Fruit fly (Drosophila melanogaster) whole organism, embryonic: ENCODE results near the gene CG32459.

ENCODE experiments used
- Ada2b ChIP-seq: fragments of 200-800 bp; sonication (Bioruptor generic); IDR thresholded peaks from 2 replicates; pipeline ENCODE4 v1.3.6; 2022; ENCODE audit warnings: missing biosample characterization, missing genetic modification characterization
- B-H2 ChIP-seq: fragments of 200-800 bp; sonication (Bioruptor generic); optimal IDR thresholded peaks from 2 replicates; lab custom pipeline; 2018; ENCODE audit warnings: missing biosample characterization, mild to moderate bottlenecking, missing genetic modification characterization
- BEAF-32 ChIP-seq: fragments of 200-800 bp; sonication (Bioruptor generic); optimal IDR thresholded peaks from 3 replicates; lab custom pipeline; 2017; ENCODE audit warnings: missing biosample characterization, missing genetic modification characterization, mild to moderate bottlenecking, moderate library complexity, missing genetic modification reagents
- Bgb ChIP-seq: fragments of 200-800 bp; sonication (Bioruptor generic); IDR thresholded peaks from 2 replicates; pipeline ENCODE4 v1.3.6; 2022; ENCODE audit warnings: missing biosample characterization, missing genetic modification characterization; ENCODE audit not compliant: partially characterized antibody
- Blimp-1 ChIP-seq: fragments of 200-800 bp; sonication (Bioruptor generic); optimal IDR thresholded peaks from 3 replicates; lab custom pipeline; 2018; ENCODE audit warnings: missing biosample characterization, missing genetic modification characterization, mild to moderate bottlenecking, moderate library complexity, missing genetic modification reagents
- BtbVII ChIP-seq: fragments of 200-800 bp; sonication (Bioruptor generic); optimal IDR thresholded peaks from 3 replicates; lab custom pipeline; 2017; ENCODE audit warnings: missing biosample characterization, mild to moderate bottlenecking, missing genetic modification characterization
- CG10209 ChIP-seq: fragments of 200-800 bp; sonication (Bioruptor generic); optimal IDR thresholded peaks from 3 replicates; lab custom pipeline; 2017; ENCODE audit warnings: missing biosample characterization, mild to moderate bottlenecking, missing genetic modification characterization, missing genetic modification reagents
- CG10979 ChIP-seq: fragments of 200-800 bp; sonication (Bioruptor generic); optimal IDR thresholded peaks from 2 replicates; lab custom pipeline; 2018; ENCODE audit warnings: missing biosample characterization, mild to moderate bottlenecking, missing genetic modification characterization, moderate library complexity
- CG11504 ChIP-seq: fragments of 200-800 bp; sonication (Bioruptor generic); optimal IDR thresholded peaks from 3 replicates; lab custom pipeline; 2019; ENCODE audit warnings: missing biosample characterization, mild to moderate bottlenecking, missing genetic modification characterization, moderate library complexity
- CG13287 ChIP-seq: fragments of 200-800 bp; sonication (Bioruptor generic); IDR thresholded peaks from 2 replicates; pipeline ENCODE4 v1.3.6; 2022; ENCODE audit warnings: missing biosample characterization, missing genetic modification characterization; ENCODE audit not compliant: partially characterized antibody
- CG13624 ChIP-seq: fragments of 200-800 bp; sonication (Bioruptor generic); optimal IDR thresholded peaks from 2 replicates; lab custom pipeline; 2016; ENCODE audit warnings: missing biosample characterization, missing genetic modification characterization
- CG17328 ChIP-seq: fragments of 200-800 bp; sonication (Bioruptor generic); IDR thresholded peaks from 2 replicates; pipeline ENCODE4 v1.3.6; 2022; ENCODE audit warnings: missing biosample characterization, missing genetic modification characterization
- CG18619 ChIP-seq: fragments of 200-800 bp; sonication (Bioruptor generic); optimal IDR thresholded peaks from 3 replicates; lab custom pipeline; 2017; ENCODE audit warnings: missing biosample characterization, mild to moderate bottlenecking, missing genetic modification characterization
- CG2712 ChIP-seq: fragments of 200-800 bp; optimal IDR thresholded peaks from 3 replicates; lab custom pipeline; 2019; ENCODE audit warnings: missing biosample characterization, mild to moderate bottlenecking, missing genetic modification characterization, moderate library complexity
- CG31388 ChIP-seq: fragments of 200-800 bp; sonication (Bioruptor generic); optimal IDR thresholded peaks from 2 replicates; lab custom pipeline; 2016; ENCODE audit warnings: missing biosample characterization, missing genetic modification characterization
- CG33557 ChIP-seq: fragments of 200-800 bp; sonication (Bioruptor generic); optimal IDR thresholded peaks from 2 replicates; lab custom pipeline; 2019; ENCODE audit warnings: missing biosample characterization, mild to moderate bottlenecking, missing genetic modification characterization, moderate library complexity
- CG3838 ChIP-seq: fragments of 200-800 bp; sonication (Bioruptor generic); optimal IDR thresholded peaks from 3 replicates; lab custom pipeline; 2016; ENCODE audit warnings: missing biosample characterization, missing genetic modification characterization
- CG5180 ChIP-seq: fragments of 200-800 bp; sonication (Bioruptor generic); optimal IDR thresholded peaks from 3 replicates; lab custom pipeline; 2017; ENCODE audit warnings: missing biosample characterization, missing genetic modification characterization, mild to moderate bottlenecking, moderate library complexity, missing genetic modification reagents
- CG7372 ChIP-seq: fragments of 200-800 bp; sonication (Bioruptor generic); IDR thresholded peaks from 2 replicates; pipeline ENCODE4 v1.3.6; 2022; ENCODE audit warnings: missing biosample characterization, missing genetic modification characterization
- CG8478 ChIP-seq: fragments of >200 bp; optimal IDR thresholded peaks from 2 replicates; lab custom pipeline; 2018
- CG8924 ChIP-seq: fragments of 200-800 bp; optimal IDR thresholded peaks from 3 replicates; lab custom pipeline; 2019; ENCODE audit warnings: missing biosample characterization, mild to moderate bottlenecking, missing genetic modification characterization, moderate library complexity
- CG9215 ChIP-seq: fragments of 200-800 bp; sonication (Bioruptor generic); IDR thresholded peaks from 2 replicates; pipeline ENCODE4 v1.3.6; 2022; ENCODE audit warnings: missing biosample characterization, missing genetic modification characterization
- CG9876 ChIP-seq: fragments of 200-800 bp; sonication (Bioruptor generic); optimal IDR thresholded peaks from 2 replicates; lab custom pipeline; 2016; ENCODE audit warnings: missing biosample characterization, missing genetic modification characterization
- Dbx ChIP-seq: fragments of 200-800 bp; sonication (Bioruptor generic); IDR thresholded peaks from 3 replicates; pipeline ENCODE4 v1.3.6; 2022; ENCODE audit warnings: missing biosample characterization, missing genetic modification characterization
- HHEX ChIP-seq: fragments of 200-800 bp; sonication (Bioruptor generic); optimal IDR thresholded peaks from 3 replicates; lab custom pipeline; 2017; ENCODE audit warnings: missing biosample characterization, mild to moderate bottlenecking, missing genetic modification characterization, missing genetic modification reagents
- HmgD ChIP-seq: fragments of 200-800 bp; sonication (Bioruptor generic); optimal IDR thresholded peaks from 3 replicates; lab custom pipeline; 2016; ENCODE audit warnings: missing biosample characterization, missing genetic modification characterization
- MTF-1 ChIP-seq: fragments of 200-800 bp; sonication (Bioruptor generic); optimal IDR thresholded peaks from 2 replicates; lab custom pipeline; 2018; ENCODE audit warnings: missing biosample characterization, mild to moderate bottlenecking, missing genetic modification characterization, borderline replicate concordance
- Mes4 ChIP-seq: fragments of 200-800 bp; sonication (Bioruptor generic); optimal IDR thresholded peaks from 2 replicates; lab custom pipeline; 2016; ENCODE audit warnings: missing biosample characterization, missing genetic modification characterization
- Neu2 ChIP-seq: fragments of 200-800 bp; sonication (Bioruptor generic); optimal IDR thresholded peaks from 3 replicates; lab custom pipeline; 2016; ENCODE audit warnings: missing biosample characterization, missing genetic modification characterization, borderline replicate concordance
- Rx ChIP-seq: fragments of 200-800 bp; sonication (Bioruptor generic); IDR thresholded peaks from 2 replicates; pipeline ENCODE4 v1.3.6; 2022; ENCODE audit warnings: missing biosample characterization, missing genetic modification characterization
- Sox102F ChIP-seq: fragments of 200-800 bp; sonication (Bioruptor generic); optimal IDR thresholded peaks from 2 replicates; lab custom pipeline; 2018; ENCODE audit warnings: missing biosample characterization, mild to moderate bottlenecking, missing genetic modification characterization, moderate library complexity
- Sry-δ ChIP-seq: fragments of 200-800 bp; sonication (Bioruptor generic); optimal IDR thresholded peaks from 2 replicates; lab custom pipeline; 2016; ENCODE audit warnings: missing biosample characterization, missing genetic modification characterization
- Ssrp ChIP-seq: fragments of 200-800 bp; sonication (Bioruptor generic); optimal IDR thresholded peaks from 2 replicates; lab custom pipeline; 2018; ENCODE audit warnings: missing biosample characterization, mild to moderate bottlenecking, missing genetic modification characterization, moderate library complexity
- Taf1 ChIP-seq: fragments of 200-800 bp; sonication (Bioruptor generic); IDR thresholded peaks from 2 replicates; pipeline ENCODE4 v1.3.6; 2022; ENCODE audit warnings: missing biosample characterization, missing genetic modification characterization
- YL-1 ChIP-seq: fragments of 200-800 bp; sonication (Bioruptor generic); optimal IDR thresholded peaks from 3 replicates; lab custom pipeline; 2017; ENCODE audit warnings: missing biosample characterization, mild to moderate bottlenecking, missing genetic modification characterization
- ci ChIP-seq: fragments of 200-800 bp; sonication (Bioruptor generic); IDR thresholded peaks from 3 replicates; pipeline ENCODE4 v1.3.6; 2022; ENCODE audit warnings: missing biosample characterization, missing genetic modification characterization
- dysf ChIP-seq: fragments of 200-800 bp; sonication (Bioruptor generic); IDR thresholded peaks from 3 replicates; pipeline ENCODE4 v1.3.6; 2022; ENCODE audit warnings: missing biosample characterization, missing genetic modification characterization
- her ChIP-seq: fragments of 200-800 bp; sonication (Bioruptor generic); optimal IDR thresholded peaks from 2 replicates; lab custom pipeline; 2016; ENCODE audit warnings: missing biosample characterization, missing genetic modification characterization
- hth ChIP-seq: fragments of >200 bp; optimal IDR thresholded peaks from 2 replicates; lab custom pipeline; 2017; ENCODE audit warnings: inconsistent platforms
- oc ChIP-seq: fragments of 200-800 bp; sonication (Bioruptor generic); optimal IDR thresholded peaks from 2 replicates; lab custom pipeline; 2018; ENCODE audit warnings: missing biosample characterization, mild to moderate bottlenecking, missing genetic modification characterization, moderate library complexity
- org-1 ChIP-seq: fragments of 200-800 bp; sonication (Bioruptor generic); optimal IDR thresholded peaks from 2 replicates; lab custom pipeline; 2017; ENCODE audit warnings: missing biosample characterization, missing genetic modification characterization
- pzg ChIP-seq: fragments of 200-800 bp; sonication (Bioruptor generic); optimal IDR thresholded peaks from 3 replicates; lab custom pipeline; 2018; ENCODE audit warnings: missing biosample characterization, mild to moderate bottlenecking, missing genetic modification characterization, moderate library complexity
- salm ChIP-seq: fragments of 200-800 bp; sonication (Bioruptor generic); optimal IDR thresholded peaks from 2 replicates; lab custom pipeline; 2018; ENCODE audit warnings: missing biosample characterization, mild to moderate bottlenecking, missing genetic modification characterization
- schlank ChIP-seq: fragments of 200-800 bp; sonication (Bioruptor generic); optimal IDR thresholded peaks from 2 replicates; lab custom pipeline; 2018; ENCODE audit warnings: missing biosample characterization, mild to moderate bottlenecking, missing genetic modification characterization
- seq ChIP-seq: fragments of 200-800 bp; sonication (Bioruptor generic); IDR thresholded peaks from 2 replicates; pipeline ENCODE4 v1.3.6; 2022; ENCODE audit warnings: missing biosample characterization, missing genetic modification characterization
- sisA ChIP-seq: fragments of 200-800 bp; sonication (Bioruptor generic); IDR thresholded peaks from 2 replicates; pipeline ENCODE4 v1.3.6; 2022; ENCODE audit warnings: missing biosample characterization, missing genetic modification characterization
- sqz ChIP-seq: fragments of 200-800 bp; sonication (Bioruptor generic); optimal IDR thresholded peaks from 3 replicates; lab custom pipeline; 2018; ENCODE audit warnings: missing biosample characterization, mild to moderate bottlenecking, missing genetic modification characterization
- stwl ChIP-seq: fragments of 200-800 bp; sonication (Bioruptor generic); optimal IDR thresholded peaks from 3 replicates; lab custom pipeline; 2018; ENCODE audit warnings: missing biosample characterization, mild to moderate bottlenecking, missing genetic modification characterization, moderate library complexity
- tio ChIP-seq: fragments of 200-800 bp; sonication (Bioruptor generic); optimal IDR thresholded peaks from 2 replicates; lab custom pipeline; 2017; ENCODE audit warnings: missing biosample characterization, missing genetic modification characterization, inconsistent platforms
- tx ChIP-seq: fragments of 200-800 bp; sonication (Bioruptor generic); optimal IDR thresholded peaks from 2 replicates; lab custom pipeline; 2016; ENCODE audit warnings: missing biosample characterization, missing genetic modification characterization
- wdn ChIP-seq: fragments of 200-800 bp; sonication (Bioruptor generic); IDR thresholded peaks from 2 replicates; pipeline ENCODE4 v1.3.6; 2022; ENCODE audit warnings: missing biosample characterization, missing genetic modification characterization

CG32459 gene

dm6 chr3L:22865061-22865418, 9.2 kb upstream of the CG32459 start (continued):
- TF ChIP-seq Blimp-1 (peak; percentile 51), tx (GFP tag; lab: Kevin White, UChicago) (no peak), seq (GFP tag; lab: Robert Waterston, UW) (peak; percentile 69), her (GFP tag; lab: Kevin White, UChicago) (no peak), HmgD (no peak), sqz (GFP tag; lab: Kevin White, UChicago) (peak; percentile 28), CG13624 (GFP tag; lab: Kevin White, UChicago) (no peak), B-H2 (GFP tag; lab: Kevin White, UChicago) (peak; percentile 4), oc (tag; lab: Kevin White, UChicago) (peak; percentile 71), ci (GFP tag; lab: Robert Waterston, UW) (no peak; the same call in 1 of the 3 replicates), CG10979 (peak; percentile 33), CG18619 (GFP tag; lab: Kevin White, UChicago) (peak; percentile 73), Ssrp (peak; percentile 67), tio (peak; percentile 73), wdn (GFP tag; lab: Robert Waterston, UW) (peak; percentile 44), CG9876 (GFP tag; lab: Kevin White, UChicago) (no peak), Neu2 (GFP tag; lab: Kevin White, UChicago) (no peak), CG8924 (peak; percentile 78), Bgb (GFP tag; lab: Robert Waterston, UW) (no peak; the same call in none of the 2 replicates), CG3838 (GFP tag; lab: Kevin White, UChicago) (peak; percentile 7), schlank (tag; lab: Kevin White, UChicago) (no peak), CG31388 (no peak), sisA (GFP tag; lab: Robert Waterston, UW) (peak; percentile 49; the same call in 1 of the 2 replicates), CG33557 (no peak), Dbx (GFP tag; lab: Robert Waterston, UW) (peak; percentile 51; the same call in 1 of the 3 replicates), Ada2b (GFP tag; lab: Robert Waterston, UW) (peak; percentile 71; the same call in 1 of the 2 replicates), CG10209 (peak; percentile 67), pzg (no peak), Sox102F (GFP tag; lab: Kevin White, UChicago) (peak; percentile 85), BtbVII (peak; percentile 60), CG2712 (tag; lab: Kevin White, UChicago) (peak; percentile 79), stwl (no peak), salm (tag; lab: Kevin White, UChicago) (peak; percentile 70), CG9215 (GFP tag; lab: Robert Waterston, UW) (peak; percentile 42; the same call in 1 of the 2 replicates), Sry-δ (GFP tag; lab: Kevin White, UChicago) (no peak), org-1 (GFP tag; lab: Kevin White, UChicago) (peak; percentile 68), CG7372 (peak; percentile 55), HHEX (GFP tag; lab: Kevin White, UChicago) (peak; percentile 68), Mes4 (GFP tag; lab: Kevin White, UChicago) (no peak), CG8478 (lab: Kevin White, UChicago) (no peak), MTF-1 (GFP tag; lab: Kevin White, UChicago) (no peak), BEAF-32 (GFP tag; lab: Kevin White, UChicago) (no peak), CG11504 (tag; lab: Kevin White, UChicago) (peak; percentile 85), Taf1 (GFP tag; lab: Robert Waterston, UW) (no peak), YL-1 (GFP tag; lab: Kevin White, UChicago) (no peak), CG13287 (GFP tag; lab: Robert Waterston, UW) (no peak), Rx (GFP tag; lab: Robert Waterston, UW) (0 out of 2 replicates have a peak, but pooled peaks have one; percentile 17), CG5180 (GFP tag; lab: Kevin White, UChicago) (peak; percentile 50), hth (lab: Kevin White, UChicago) (no peak), CG17328 (GFP tag; lab: Robert Waterston, UW) (peak; percentile 40; the same call in 1 of the 2 replicates), dysf (GFP tag; lab: Robert Waterston, UW) (peak; percentile 73)
